Worm (Caenorhabditis elegans) whole organism, late embryonic: Measurements from ENCODE around the gene clec-78.
A peak's percentile ranks its signal among the peaks of the same experiment; 100 is the strongest.

ENCODE experiments used
- C08G9.2 ChIP-seq: sonication (generic microtip); optimal IDR thresholded peaks from 2 replicates; lab custom pipeline; 2016; ENCODE audit warnings: mild to moderate bottlenecking, missing genetic modification characterization, moderate library complexity, missing compliant biosample characterization
- K02D7.2 ChIP-seq: sonication (generic microtip); optimal IDR thresholded peaks from 2 replicates; lab custom pipeline; 2017; ENCODE audit warnings: mild to moderate bottlenecking, missing genetic modification characterization, missing compliant biosample characterization
- K09A11.1 ChIP-seq: sonication (generic microtip); optimal IDR thresholded peaks from 2 replicates; lab custom pipeline; 2017; ENCODE audit warnings: antibody characterized with exemption, mild to moderate bottlenecking, missing genetic modification characterization, missing compliant biosample characterization; ENCODE audit not compliant: insufficient read depth
- T23F11.4 ChIP-seq: fragments of 200-800 bp; sonication (Bioruptor generic); optimal IDR thresholded peaks from 2 replicates; lab custom pipeline; 2018; ENCODE audit warnings: mild to moderate bottlenecking, missing genetic modification characterization, missing compliant biosample characterization
- ahr-1 ChIP-seq: sonication (generic microtip); optimal IDR thresholded peaks from 2 replicates; lab custom pipeline; 2016; ENCODE audit warnings: missing genetic modification characterization, missing compliant biosample characterization
- ama-1 ChIP-seq: fragments of 150-350 bp; optimal IDR thresholded peaks from 2 replicates; lab custom pipeline; 2014
- ceh-14 ChIP-seq: sonication (generic microtip); optimal IDR thresholded peaks from 2 replicates; lab custom pipeline; 2016; ENCODE audit warnings: missing genotype, missing genetic modification characterization, missing compliant biosample characterization
- ceh-18 ChIP-seq: sonication (generic microtip); optimal IDR thresholded peaks from 2 replicates; lab custom pipeline; 2016; ENCODE audit warnings: missing genetic modification characterization, missing compliant biosample characterization
- ceh-2 ChIP-seq: sonication (generic microtip); optimal IDR thresholded peaks from 2 replicates; lab custom pipeline; 2016; ENCODE audit warnings: missing genotype, missing genetic modification characterization, missing compliant biosample characterization
- ceh-22 ChIP-seq: sonication (generic microtip); optimal IDR thresholded peaks from 2 replicates; lab custom pipeline; 2017; ENCODE audit warnings: missing biosample characterization, missing genetic modification characterization
- ceh-24 ChIP-seq: sonication (generic microtip); optimal IDR thresholded peaks from 2 replicates; lab custom pipeline; 2016; ENCODE audit warnings: mild to moderate bottlenecking, missing genetic modification characterization, missing compliant biosample characterization
- ceh-30 ChIP-seq: fragments of 150-350 bp; optimal IDR thresholded peaks from 2 replicates; lab custom pipeline; 2014; ENCODE audit warnings: missing biosample characterization, missing genetic modification characterization
- ceh-31 ChIP-seq: sonication (generic microtip); optimal IDR thresholded peaks from 2 replicates; lab custom pipeline; 2016; ENCODE audit warnings: missing genetic modification characterization, missing compliant biosample characterization
- ceh-34 ChIP-seq: sonication (generic microtip); optimal IDR thresholded peaks from 2 replicates; lab custom pipeline; 2016; ENCODE audit warnings: mild to moderate bottlenecking, missing genetic modification characterization, missing compliant biosample characterization
- ceh-45 ChIP-seq: fragments of 200-800 bp; sonication (Bioruptor generic); IDR thresholded peaks from 2 replicates; pipeline ENCODE4 v1.3.6; 2022; ENCODE audit warnings: missing genetic modification reagents, missing genetic modification characterization, missing compliant biosample characterization
- ceh-48 ChIP-seq: sonication (generic microtip); optimal IDR thresholded peaks from 2 replicates; lab custom pipeline; 2016; ENCODE audit warnings: missing genetic modification characterization, inconsistent platforms, missing compliant biosample characterization
- ceh-6 ChIP-seq: fragments of 200-800 bp; sonication (Bioruptor generic); optimal IDR thresholded peaks from 2 replicates; lab custom pipeline; 2018; ENCODE audit warnings: mild to moderate bottlenecking, missing genetic modification characterization, missing compliant biosample characterization
- ceh-9 ChIP-seq: sonication (generic microtip); optimal IDR thresholded peaks from 2 replicates; lab custom pipeline; 2016; ENCODE audit warnings: mild to moderate bottlenecking, missing genetic modification characterization, inconsistent platforms, missing compliant biosample characterization
- che-1 ChIP-seq: sonication (generic microtip); optimal IDR thresholded peaks from 2 replicates; lab custom pipeline; 2016; ENCODE audit warnings: mild to moderate bottlenecking, missing genetic modification characterization, missing compliant biosample characterization
- dve-1 ChIP-seq: sonication (generic microtip); optimal IDR thresholded peaks from 2 replicates; lab custom pipeline; 2017; ENCODE audit warnings: antibody characterized with exemption, mild to moderate bottlenecking, missing genetic modification characterization, missing compliant biosample characterization
- elt-2 ChIP-seq: sonication (generic microtip); optimal IDR thresholded peaks from 2 replicates; lab custom pipeline; 2016; ENCODE audit warnings: missing genetic modification reagents, missing genetic modification characterization, missing compliant biosample characterization
- ets-4 ChIP-seq: sonication (generic microtip); optimal IDR thresholded peaks from 2 replicates; lab custom pipeline; 2016; ENCODE audit warnings: missing genetic modification characterization, missing compliant biosample characterization
- fkh-10 ChIP-seq: fragments of 150-350 bp; optimal IDR thresholded peaks from 2 replicates; lab custom pipeline; 2014; ENCODE audit warnings: missing biosample characterization, missing genetic modification reagents, missing genetic modification characterization
- hlh-13 ChIP-seq: fragments of 200-800 bp; sonication (Bioruptor generic); optimal IDR thresholded peaks from 2 replicates; lab custom pipeline; 2018; ENCODE audit warnings: mild to moderate bottlenecking, missing genetic modification characterization, missing compliant biosample characterization
- hlh-15 ChIP-seq: sonication (generic microtip); optimal IDR thresholded peaks from 2 replicates; lab custom pipeline; 2016; ENCODE audit warnings: missing genetic modification characterization, missing compliant biosample characterization
- hlh-30 ChIP-seq: sonication (generic microtip); optimal IDR thresholded peaks from 2 replicates; lab custom pipeline; 2017; ENCODE audit warnings: antibody characterized with exemption, missing genetic modification characterization, missing compliant biosample characterization; ENCODE audit not compliant: insufficient read depth
- hlh-8 ChIP-seq: sonication (generic microtip); optimal IDR thresholded peaks from 2 replicates; lab custom pipeline; 2016; ENCODE audit warnings: missing genotype, missing genetic modification characterization, missing compliant biosample characterization
- lin-11 ChIP-seq: fragments of 200-800 bp; sonication (Bioruptor generic); optimal IDR thresholded peaks from 2 replicates; lab custom pipeline; 2018; ENCODE audit warnings: mild to moderate bottlenecking, missing genetic modification characterization, missing compliant biosample characterization
- mec-3 ChIP-seq: sonication (generic microtip); optimal IDR thresholded peaks from 2 replicates; lab custom pipeline; 2016; ENCODE audit warnings: borderline replicate concordance, missing genetic modification characterization, missing compliant biosample characterization
- odd-2 ChIP-seq: sonication (generic microtip); optimal IDR thresholded peaks from 2 replicates; lab custom pipeline; 2017; ENCODE audit warnings: antibody characterized with exemption, mild to moderate bottlenecking, missing genetic modification characterization, missing compliant biosample characterization
- pag-3 ChIP-seq: sonication (generic microtip); optimal IDR thresholded peaks from 2 replicates; lab custom pipeline; 2016; ENCODE audit warnings: missing compliant biosample characterization, missing genetic modification characterization, borderline replicate concordance
- pat-9 ChIP-seq: fragments of 200-800 bp; sonication (Bioruptor generic); optimal IDR thresholded peaks from 2 replicates; lab custom pipeline; 2018; ENCODE audit warnings: mild to moderate bottlenecking, missing genetic modification characterization, moderate library complexity, missing compliant biosample characterization
- pha-2 ChIP-seq: sonication (generic microtip); optimal IDR thresholded peaks from 2 replicates; lab custom pipeline; 2017; ENCODE audit warnings: mild to moderate bottlenecking, missing genetic modification characterization, missing compliant biosample characterization
- pha-4 ChIP-seq: fragments of 150-350 bp; optimal IDR thresholded peaks from 2 replicates; lab custom pipeline; 2018; ENCODE audit warnings: missing biosample characterization, missing genetic modification reagents, missing genetic modification characterization
- pros-1 ChIP-seq: fragments of 150-350 bp; optimal IDR thresholded peaks from 2 replicates; lab custom pipeline; 2014; ENCODE audit warnings: missing biosample characterization, missing genetic modification reagents, missing genetic modification characterization
- ref-2 ChIP-seq: sonication (generic microtip); optimal IDR thresholded peaks from 2 replicates; lab custom pipeline; 2016; ENCODE audit warnings: missing genetic modification characterization, missing compliant biosample characterization
- rnt-1 ChIP-seq: sonication (generic microtip); optimal IDR thresholded peaks from 2 replicates; lab custom pipeline; 2016; ENCODE audit warnings: missing genetic modification characterization, missing compliant biosample characterization
- sdc-2 ChIP-seq: sonication (generic microtip); optimal IDR thresholded peaks from 2 replicates; lab custom pipeline; 2016; ENCODE audit warnings: missing genotype, missing genetic modification characterization, missing compliant biosample characterization
- sox-4 ChIP-seq: sonication (generic microtip); optimal IDR thresholded peaks from 2 replicates; lab custom pipeline; 2017; ENCODE audit warnings: mild to moderate bottlenecking, missing genetic modification characterization, inconsistent platforms, missing compliant biosample characterization
- tbx-2 ChIP-seq: sonication (generic microtip); optimal IDR thresholded peaks from 2 replicates; lab custom pipeline; 2016; ENCODE audit warnings: missing genetic modification characterization, missing compliant biosample characterization
- tbx-7 ChIP-seq: sonication (generic microtip); optimal IDR thresholded peaks from 2 replicates; lab custom pipeline; 2016; ENCODE audit warnings: missing genotype, missing genetic modification characterization, missing compliant biosample characterization
- ttx-3 ChIP-seq: sonication (generic microtip); optimal IDR thresholded peaks from 2 replicates; lab custom pipeline; 2016; ENCODE audit warnings: missing genetic modification reagents, missing genetic modification characterization, missing compliant biosample characterization
- unc-3 ChIP-seq, 2 experiments: fragments of 200-800 bp in 1 of 2; sonication (Bioruptor generic) in 1 of 2; sonication (generic microtip) in 1 of 2; conservative IDR thresholded peaks in 1 of 2; optimal IDR thresholded peaks in 1 of 2; 2 replicates each; pipeline versions ENCODE4 v1.3.6 to Lab custom; 2016 to 2022; ENCODE audit warnings: missing compliant biosample characterization in 2 of 2, missing genetic modification characterization in 2 of 2, missing genetic modification reagents in 1 of 2
- unc-42 ChIP-seq: sonication (generic microtip); optimal IDR thresholded peaks from 2 replicates; lab custom pipeline; 2016; ENCODE audit warnings: missing genotype, missing genetic modification characterization, missing compliant biosample characterization
- unc-55 ChIP-seq: sonication (generic microtip); optimal IDR thresholded peaks from 2 replicates; lab custom pipeline; 2017; ENCODE audit warnings: missing biosample characterization, missing genetic modification reagents, missing genetic modification characterization
- unc-86 ChIP-seq: sonication (generic microtip); optimal IDR thresholded peaks from 2 replicates; lab custom pipeline; 2016; ENCODE audit warnings: missing genetic modification characterization, missing compliant biosample characterization

The clec-78 gene

ce11 chrIV:4042274-4042673 is 53.4 kb downstream of the clec-78 start, which contains the start of gene cdc-73 (continued):
- TF ChIP-seq mec-3 (tag; lab: Kevin White, UChicago) (no peak), T23F11.4 (GFP tag; lab: Kevin White, UChicago) (no peak), ceh-31 (peak; percentile 87), ceh-14 (peak; percentile 55), hlh-13 (no peak), unc-3 (GFP tag; conservative IDR thresholded peaks at IDR 0.05; lab: Robert Waterston, UW) (no peak), unc-3 (tag; optimal IDR thresholded peaks at IDR 0.05; lab: Kevin White, UChicago) (no peak), ceh-18 (no peak), pat-9 (tag; lab: Kevin White, UChicago) (no peak), ama-1 (lab: Kevin White, UChicago) (no peak), pha-4 (no peak), ttx-3 (tag; lab: Kevin White, UChicago) (no peak), ahr-1 (tag; lab: Kevin White, UChicago) (peak; percentile 50), unc-42 (tag; lab: Kevin White, UChicago) (peak; percentile 3), pha-2 (tag; lab: Kevin White, UChicago) (no peak), rnt-1 (peak; percentile 43), tbx-7 (tag; lab: Kevin White, UChicago) (peak; percentile 72), dve-1 (tag; lab: Kevin White, UChicago) (no peak), elt-2 (tag; lab: Kevin White, UChicago) (peak; percentile 36), hlh-30 (no peak), che-1 (no peak), ceh-24 (no peak)

DNA sequence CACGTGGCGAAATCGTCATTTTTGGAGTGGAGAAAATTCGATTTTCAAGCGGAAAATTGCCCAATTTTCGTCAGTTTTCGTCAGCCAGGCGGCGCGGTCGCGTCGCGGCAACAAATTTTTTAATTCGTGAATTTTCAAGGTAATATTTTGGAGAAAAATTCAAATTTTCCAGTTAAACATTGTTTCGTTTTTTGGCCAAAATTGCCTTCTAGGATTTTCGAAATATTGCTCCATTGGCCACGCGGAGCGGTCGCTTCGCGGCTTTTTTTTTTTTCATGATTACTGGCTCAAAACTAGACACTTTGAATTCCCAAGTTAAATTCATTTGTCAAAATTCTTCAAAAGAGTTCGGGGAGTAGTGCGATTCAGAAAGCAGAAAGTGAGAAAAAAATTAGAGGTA is 58.7 kb downstream of the clec-78 start:
- TF ChIP-seq ceh-22 (no peak), pat-9 (tag; lab: Kevin White, UChicago) (no peak), pros-1 (tag; lab: Kevin White, UChicago) (no peak), fkh-10 (no peak), ceh-9 (tag; lab: Kevin White, UChicago) (no peak), sdc-2 (no peak), ref-2 (no peak), unc-55 (GFP tag; lab: Kevin White, UChicago) (no peak)

DNA sequence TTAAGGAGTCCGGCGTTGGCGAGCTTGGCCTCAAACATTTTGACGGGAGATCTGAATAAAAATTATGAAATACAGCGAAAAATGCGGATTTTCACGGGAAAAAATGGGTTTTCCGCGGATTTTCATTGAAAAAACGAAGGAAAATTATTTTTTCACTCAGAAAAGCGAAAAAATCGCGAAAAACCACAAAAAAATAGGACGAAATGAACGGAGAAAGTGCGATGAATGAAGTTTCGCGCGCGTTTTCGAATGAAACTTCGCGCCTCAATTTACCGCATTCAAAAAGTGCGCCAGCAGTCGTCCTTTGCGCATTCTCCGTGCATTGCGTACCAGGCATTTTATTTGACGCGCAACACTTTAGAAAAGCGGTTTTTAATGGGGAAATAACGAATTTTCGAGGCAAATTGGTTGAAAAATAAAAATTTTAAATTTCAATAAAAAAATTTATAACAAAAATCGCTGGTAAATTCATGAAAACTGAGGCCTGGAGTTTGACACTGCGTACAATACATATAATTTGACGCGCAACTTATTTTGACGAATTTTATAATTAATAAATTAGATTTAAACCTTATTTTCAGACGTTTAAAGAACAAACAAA is 60.6 kb downstream of the clec-78 start, which contains the start of gene pcn-1:
pcn-1 (minus strand) TSS at position 51 of the 601 bp plus-strand sequence.
- peak; percentile 58 for TF ChIP-seq elt-2 (tag; lab: Kevin White, UChicago)
- peak; percentile 7 for TF ChIP-seq C08G9.2
- TF ChIP-seq tbx-7 (tag; lab: Kevin White, UChicago) = no peak
- TF ChIP-seq ceh-34 = peak; percentile 53
- no peak for TF ChIP-seq ceh-24
- no peak for TF ChIP-seq fkh-10
- TF ChIP-seq T23F11.4 (GFP tag; lab: Kevin White, UChicago) = peak; percentile 38
- peak; percentile 75 for TF ChIP-seq ceh-30 (tag; lab: Kevin White, UChicago)
- TF ChIP-seq ahr-1 (tag; lab: Kevin White, UChicago) = no peak
- TF ChIP-seq rnt-1 = no peak
- TF ChIP-seq ref-2 = peak; percentile 25
- peak; percentile 31 for TF ChIP-seq K09A11.1 (tag; lab: Kevin White, UChicago)
- TF ChIP-seq ceh-45 (GFP tag; lab: Robert Waterston, UW) = no peak
- TF ChIP-seq dve-1 (tag; lab: Kevin White, UChicago) = peak; percentile 28
- peak; percentile 21 for TF ChIP-seq ttx-3 (tag; lab: Kevin White, UChicago)
- TF ChIP-seq odd-2 (tag; lab: Kevin White, UChicago) = no peak
- TF ChIP-seq ceh-6 (GFP tag; lab: Kevin White, UChicago) = no peak
- TF ChIP-seq pag-3 = no peak
- TF ChIP-seq pha-2 (tag; lab: Kevin White, UChicago) = peak; percentile 53
- TF ChIP-seq ceh-31 = peak; percentile 69
- TF ChIP-seq unc-55 (GFP tag; lab: Kevin White, UChicago) = peak; percentile 34
- TF ChIP-seq unc-86 (tag; lab: Kevin White, UChicago) = peak; percentile 49
- no peak for TF ChIP-seq ceh-48 (tag; lab: Kevin White, UChicago)
- no peak for TF ChIP-seq sdc-2
- TF ChIP-seq ets-4 (tag; lab: Kevin White, UChicago) = no peak
- TF ChIP-seq ceh-9 (tag; lab: Kevin White, UChicago) = no peak
- no peak for TF ChIP-seq hlh-8 (tag; lab: Kevin White, UChicago)
- TF ChIP-seq sox-4 (tag; lab: Kevin White, UChicago) = no peak
- no peak for TF ChIP-seq lin-11
- peak; percentile 62 for TF ChIP-seq tbx-2 (tag; lab: Kevin White, UChicago)
- TF ChIP-seq K02D7.2 = no peak
- TF ChIP-seq mec-3 (tag; lab: Kevin White, UChicago) = no peak
- TF ChIP-seq pros-1 (tag; lab: Kevin White, UChicago) = peak; percentile 40
- TF ChIP-seq ceh-2 (tag; lab: Kevin White, UChicago) = no peak
- TF ChIP-seq hlh-15 (tag; lab: Kevin White, UChicago) = no peak
